Worm (Caenorhabditis elegans) whole organism, L4 larva: Measurements from ENCODE around the gene T25B9.2.

Experiments used
- D1046.2 ChIP-seq: fragments of 200-800 bp; sonication (Bioruptor generic); IDR thresholded peaks from 2 replicates; pipeline ENCODE4 v1.3.6; 2022; ENCODE audit warnings: missing genetic modification characterization, missing compliant biosample characterization
- F49E8.2 ChIP-seq: sonication (generic microtip); optimal IDR thresholded peaks from 2 replicates; lab custom pipeline; 2016; ENCODE audit warnings: missing compliant biosample characterization, mild to moderate bottlenecking, missing genetic modification characterization, borderline replicate concordance
- ceh-82 ChIP-seq: sonication (generic microtip); optimal IDR thresholded peaks from 2 replicates; lab custom pipeline; 2017; ENCODE audit warnings: missing biosample characterization, missing genetic modification characterization
- daf-8 ChIP-seq: fragments of 200-800 bp; sonication (Bioruptor generic); IDR thresholded peaks from 2 replicates; pipeline ENCODE4 v1.3.6; 2022; ENCODE audit warnings: missing genetic modification characterization, missing compliant biosample characterization
- dmd-8 ChIP-seq: fragments of 200-800 bp; sonication (Bioruptor generic); IDR thresholded peaks from 2 replicates; pipeline ENCODE4 v1.3.6; 2022; ENCODE audit warnings: missing genetic modification characterization, missing compliant biosample characterization
- jun-1 ChIP-seq: fragments of 150-350 bp; optimal IDR thresholded peaks from 2 replicates; lab custom pipeline; 2014; ENCODE audit warnings: missing biosample characterization, missing genetic modification reagents, missing genetic modification characterization
- lir-3 ChIP-seq: sonication (generic microtip); optimal IDR thresholded peaks from 2 replicates; lab custom pipeline; 2016; ENCODE audit warnings: mild to moderate bottlenecking, missing genetic modification characterization, missing compliant biosample characterization
- mxl-3 ChIP-seq: fragments of 200-800 bp; sonication (Bioruptor generic); optimal IDR thresholded peaks from 2 replicates; lab custom pipeline; 2018; ENCODE audit warnings: mild to moderate bottlenecking, missing genetic modification characterization, missing compliant biosample characterization
- nhr-11 ChIP-seq: fragments of 150-350 bp; optimal IDR thresholded peaks from 2 replicates; lab custom pipeline; 2014; ENCODE audit warnings: missing biosample characterization, missing genetic modification characterization
- nhr-42 ChIP-seq: fragments of 200-800 bp; sonication (Bioruptor generic); IDR thresholded peaks from 2 replicates; pipeline ENCODE4 v1.3.6; 2022; ENCODE audit warnings: missing genetic modification characterization, missing compliant biosample characterization
- nhr-77 ChIP-seq: fragments of 150-350 bp; optimal IDR thresholded peaks from 2 replicates; lab custom pipeline; 2014; ENCODE audit warnings: missing biosample characterization, missing genetic modification characterization
- pha-4 ChIP-seq, 2 experiments: fragments of 150-350 bp in 1 of 2; fragments of 200-800 bp in 1 of 2; sonication (Bioruptor generic) in 1 of 2; IDR thresholded peaks in 1 of 2; optimal IDR thresholded peaks in 1 of 2; 2 replicates each; pipeline versions ENCODE4 v1.3.6 to Lab custom; 2014 to 2022; ENCODE audit warnings: missing genetic modification characterization in 2 of 2, missing genetic modification reagents in 2 of 2, missing biosample characterization in 1 of 2, missing compliant biosample characterization in 1 of 2
- pqm-1 ChIP-seq: sonication (generic microtip); optimal IDR thresholded peaks from 2 replicates; lab custom pipeline; 2017; ENCODE audit warnings: missing biosample characterization, missing genetic modification characterization

- TF ChIP-seq lir-3 (tag; lab: Kevin White, UChicago) = no peak
- no peak for TF ChIP-seq ceh-82 (tag; lab: Kevin White, UChicago)
- TF ChIP-seq nhr-42 (GFP tag; lab: Robert Waterston, UW) = no peak
- no peak for TF ChIP-seq pqm-1 (tag; lab: Kevin White, UChicago)
- TF ChIP-seq daf-8 (GFP tag; lab: Robert Waterston, UW) = no peak
- no peak for TF ChIP-seq D1046.2 (GFP tag; lab: Robert Waterston, UW)
- no peak for TF ChIP-seq nhr-11 (tag; lab: Kevin White, UChicago)
- TF ChIP-seq jun-1 (tag; lab: Kevin White, UChicago) = no peak
- TF ChIP-seq dmd-8 (GFP tag; lab: Robert Waterston, UW) = no peak
- no peak for TF ChIP-seq F49E8.2
- no peak for TF ChIP-seq pha-4 (GFP tag; IDR thresholded peaks at IDR 0.05; lab: Robert Waterston, UW)
- TF ChIP-seq pha-4 (tag; optimal IDR thresholded peaks at IDR 0.05; lab: Kevin White, UChicago) = no peak
- no peak for TF ChIP-seq mxl-3
- TF ChIP-seq nhr-77 (tag; lab: Kevin White, UChicago) = no peak
Measured at ce11 chrIV:10754685-10755084, 3.0 kb upstream of the T25B9.2 start, which contains the start of gene T25B9.5.
